Worm (Caenorhabditis elegans) whole organism, L3 larva: ENCODE data around the gene K07D4.2.
A peak's percentile ranks its signal among the peaks of the same experiment; 100 is the strongest.

ENCODE experiments used
- ZK546.5 ChIP-seq: sonication (generic microtip); optimal IDR thresholded peaks from 2 replicates; lab custom pipeline; 2017; ENCODE audit warnings: missing biosample characterization, missing genetic modification characterization
- ama-1 ChIP-seq: fragments of 150-350 bp; optimal IDR thresholded peaks from 2 replicates; lab custom pipeline; 2018
- ceh-16 ChIP-seq: sonication (generic microtip); optimal IDR thresholded peaks from 2 replicates; lab custom pipeline; 2017; ENCODE audit warnings: missing biosample characterization, missing genetic modification characterization
- ceh-28 ChIP-seq: fragments of 150-350 bp; optimal IDR thresholded peaks from 2 replicates; lab custom pipeline; 2014; ENCODE audit warnings: missing biosample characterization, missing genetic modification reagents, missing genetic modification characterization
- daf-12 ChIP-seq: fragments of 150-350 bp; optimal IDR thresholded peaks from 2 replicates; lab custom pipeline; 2014; ENCODE audit warnings: missing biosample characterization, missing genetic modification reagents, missing genetic modification characterization
- egl-27 ChIP-seq: sonication (generic microtip); optimal IDR thresholded peaks from 4 replicates; lab custom pipeline; 2017; ENCODE audit warnings: missing biosample characterization, missing genetic modification reagents, missing genetic modification characterization
- egl-5 ChIP-seq: fragments of 150-350 bp; optimal IDR thresholded peaks from 2 replicates; lab custom pipeline; 2017; ENCODE audit warnings: missing biosample characterization, missing genetic modification reagents, missing genetic modification characterization, inconsistent platforms
- elt-2 ChIP-seq: sonication (generic microtip); optimal IDR thresholded peaks from 2 replicates; lab custom pipeline; 2016; ENCODE audit warnings: missing genetic modification reagents, mild to moderate bottlenecking, missing genetic modification characterization, missing compliant biosample characterization
- elt-3 ChIP-seq, 3 experiments: fragments of 150-350 bp in 1 of 3; sonication (generic microtip) in 2 of 3; optimal IDR thresholded peaks; 2 replicates in 2 of 3; 4 replicates in 1 of 3; lab custom pipeline; 2014 to 2017; ENCODE audit warnings: missing biosample characterization in 3 of 3, missing genetic modification characterization in 3 of 3
- fkh-2 ChIP-seq: fragments of 150-350 bp; optimal IDR thresholded peaks from 2 replicates; lab custom pipeline; 2014; ENCODE audit warnings: missing biosample characterization, missing genetic modification reagents, missing genetic modification characterization
- jun-1 ChIP-seq: fragments of 150-350 bp; optimal IDR thresholded peaks from 2 replicates; lab custom pipeline; 2014; ENCODE audit warnings: missing biosample characterization, missing genetic modification reagents, missing genetic modification characterization
- lin-15B ChIP-seq: fragments of 150-350 bp; optimal IDR thresholded peaks from 2 replicates; lab custom pipeline; 2014; ENCODE audit warnings: missing biosample characterization, missing genetic modification characterization
- lin-39 ChIP-seq: fragments of 150-350 bp; optimal IDR thresholded peaks from 2 replicates; lab custom pipeline; 2018; ENCODE audit warnings: missing biosample characterization, missing genetic modification reagents, missing genetic modification characterization
- lsy-12 ChIP-seq: sonication (generic microtip); optimal IDR thresholded peaks from 2 replicates; lab custom pipeline; 2016; ENCODE audit warnings: mild to moderate bottlenecking, missing genetic modification characterization, missing compliant biosample characterization
- mdl-1 ChIP-seq: fragments of 150-350 bp; optimal IDR thresholded peaks from 2 replicates; lab custom pipeline; 2014; ENCODE audit warnings: missing biosample characterization, missing genetic modification characterization
- mml-1 ChIP-seq: fragments of 150-350 bp; sonication (generic microtip); optimal IDR thresholded peaks from 3 replicates; lab custom pipeline; 2014; ENCODE audit warnings: missing biosample characterization, missing genetic modification characterization
- nfya-1 ChIP-seq: sonication (generic microtip); optimal IDR thresholded peaks from 2 replicates; lab custom pipeline; 2017; ENCODE audit warnings: missing genetic modification characterization, mild to moderate bottlenecking, missing compliant biosample characterization, antibody characterized with exemption, moderate library complexity; ENCODE audit not compliant: insufficient read depth
- nhr-11 ChIP-seq: fragments of 150-350 bp; optimal IDR thresholded peaks from 2 replicates; lab custom pipeline; 2014; ENCODE audit warnings: missing biosample characterization, missing genetic modification characterization
- nhr-237 ChIP-seq: fragments of 150-350 bp; optimal IDR thresholded peaks from 2 replicates; lab custom pipeline; 2014; ENCODE audit warnings: missing biosample characterization, missing genetic modification characterization
- nhr-43 ChIP-seq: sonication (generic microtip); optimal IDR thresholded peaks from 2 replicates; lab custom pipeline; 2016; ENCODE audit warnings: mild to moderate bottlenecking, missing genetic modification characterization, missing compliant biosample characterization; ENCODE audit not compliant: poor library complexity, severe bottlenecking
- nhr-77 ChIP-seq: fragments of 150-350 bp; optimal IDR thresholded peaks from 2 replicates; lab custom pipeline; 2014; ENCODE audit warnings: missing biosample characterization, missing genetic modification characterization
- pha-4 ChIP-seq: fragments of 150-350 bp; optimal IDR thresholded peaks from 2 replicates; lab custom pipeline; 2014; ENCODE audit warnings: missing biosample characterization, missing genetic modification reagents, missing genetic modification characterization
- pqm-1 ChIP-seq: fragments of 150-350 bp; optimal IDR thresholded peaks from 2 replicates; lab custom pipeline; 2017; ENCODE audit warnings: missing biosample characterization, missing genetic modification characterization, inconsistent platforms
- sea-2 ChIP-seq: fragments of 150-350 bp; sonication (generic microtip); optimal IDR thresholded peaks from 4 replicates; lab custom pipeline; 2014; ENCODE audit warnings: missing biosample characterization, missing genetic modification reagents, missing genetic modification characterization
- skn-1 ChIP-seq: fragments of 150-350 bp; optimal IDR thresholded peaks from 2 replicates; lab custom pipeline; 2014; ENCODE audit warnings: missing biosample characterization, missing genetic modification characterization
- tbx-2 ChIP-seq: sonication (generic microtip); optimal IDR thresholded peaks from 2 replicates; lab custom pipeline; 2016; ENCODE audit warnings: mild to moderate bottlenecking, missing genetic modification characterization, missing compliant biosample characterization
- unc-39 ChIP-seq: sonication (generic microtip); optimal IDR thresholded peaks from 4 replicates; lab custom pipeline; 2017; ENCODE audit warnings: missing biosample characterization, missing genetic modification characterization
- unc-62 ChIP-seq: fragments of 150-350 bp; sonication (generic microtip); optimal IDR thresholded peaks from 4 replicates; lab custom pipeline; 2014; ENCODE audit warnings: missing biosample characterization, missing genetic modification reagents, missing genetic modification characterization
- ztf-11 ChIP-seq: fragments of 150-350 bp; optimal IDR thresholded peaks from 2 replicates; lab custom pipeline; 2014; ENCODE audit warnings: missing biosample characterization, missing genetic modification characterization

Gene K07D4.2

ce11 chrII:4002134-4002533 lies 43.2 kb downstream of the K07D4.2 start:
- TF ChIP-seq skn-1 (tag; lab: Kevin White, UChicago) = no peak
- TF ChIP-seq sea-2 = no peak
- TF ChIP-seq lin-15B (tag; lab: Kevin White, UChicago) = no peak
- TF ChIP-seq unc-62 = no peak
- no peak for TF ChIP-seq jun-1 (tag; lab: Kevin White, UChicago)
- no peak for TF ChIP-seq egl-27 (tag; lab: Kevin White, UChicago)
- no peak for TF ChIP-seq nfya-1 (tag; lab: Kevin White, UChicago)
- TF ChIP-seq nhr-11 = no peak
- no peak for TF ChIP-seq fkh-2
- no peak for TF ChIP-seq nhr-43 (tag; lab: Kevin White, UChicago)
- TF ChIP-seq mml-1 (tag; lab: Kevin White, UChicago) = no peak
- TF ChIP-seq nhr-77 (tag; lab: Kevin White, UChicago) = no peak
- no peak for TF ChIP-seq lin-39 (tag; lab: Kevin White, UChicago)
- no peak for TF ChIP-seq elt-3 (tag; optimal IDR thresholded peaks at IDR 0.05; lab: Kevin White, UChicago)
- no peak for TF ChIP-seq nhr-237 (tag; lab: Kevin White, UChicago)
- no peak for TF ChIP-seq ceh-28 (tag; lab: Kevin White, UChicago)
- no peak for TF ChIP-seq ztf-11 (tag; lab: Kevin White, UChicago)
- no peak for TF ChIP-seq pha-4 (tag; lab: Kevin White, UChicago)
- no peak for TF ChIP-seq unc-39 (tag; lab: Kevin White, UChicago)
- TF ChIP-seq, all 47 proteins: peak for 0

ce11 chrII:4000430-4000829 lies 44.9 kb downstream of the K07D4.2 start:
- no peak for TF ChIP-seq unc-39 (tag; lab: Kevin White, UChicago)
- no peak for TF ChIP-seq ama-1 (lab: Kevin White, UChicago)
- no peak for TF ChIP-seq ceh-16 (tag; lab: Kevin White, UChicago)
- no peak for TF ChIP-seq mdl-1
- TF ChIP-seq lsy-12 (tag; lab: Kevin White, UChicago) = no peak
- no peak for TF ChIP-seq egl-5 (tag; lab: Kevin White, UChicago)
- no peak for TF ChIP-seq ceh-28 (tag; lab: Kevin White, UChicago)
- TF ChIP-seq nhr-43 (tag; lab: Kevin White, UChicago) = no peak
- TF ChIP-seq unc-62 = no peak
- no peak for TF ChIP-seq nhr-11
- no peak for TF ChIP-seq ZK546.5

ce11 chrII:3999537-3999936 lies 45.8 kb downstream of the K07D4.2 start:
- TF ChIP-seq lin-39 (tag; lab: Kevin White, UChicago) = peak; percentile 34
- no peak for TF ChIP-seq ZK546.5
- TF ChIP-seq tbx-2 (tag; lab: Kevin White, UChicago) = no peak

- TF ChIP-seq pqm-1 (peak; percentile 47), elt-2 (tag; lab: Kevin White, UChicago) (peak; percentile 53), egl-27 (tag; lab: Kevin White, UChicago) (no peak), daf-12 (tag; lab: Kevin White, UChicago) (no peak), fkh-2 (no peak), nhr-43 (tag; lab: Kevin White, UChicago) (no peak)
Measured at ce11 chrII:3996005-3996404, 49.3 kb downstream of the K07D4.2 start, which contains the start of gene clc-22. clc-22 (minus strand) TSS chrII:3996075.
